Fruit fly (Drosophila melanogaster): ENCODE measurements around the gene CG11122.

Gene CG11122

dm6 chrX:11154511-11155197 is 30.1 kb upstream of the CG11122 start (continued):
- TF ChIP-seq YL-1 (GFP tag; optimal IDR thresholded peaks at IDR 0.05) (peak; percentile 40), ind (GFP tag; optimal IDR thresholded peaks at IDR 0.05) (no peak), CG3065 (GFP tag; optimal IDR thresholded peaks at IDR 0.05) (no peak), sd (tag; optimal IDR thresholded peaks at IDR 0.05) (no peak), tll (GFP tag; optimal IDR thresholded peaks at IDR 0.05) (peak in 1 of 2 experiments; percentile 71), CG4820 (GFP tag; optimal IDR thresholded peaks at IDR 0.05) (no peak), CrebB (tag; optimal IDR thresholded peaks at IDR 0.05) (no peak), H15 (GFP tag; IDR thresholded peaks at IDR 0.05) (no peak), CG13123 (GFP tag; optimal IDR thresholded peaks at IDR 0.05) (no peak), Hr51 (GFP tag; optimal IDR thresholded peaks at IDR 0.05) (no peak), CG9609 (GFP tag; optimal IDR thresholded peaks at IDR 0.05) (no peak), CG4617 (GFP tag; optimal IDR thresholded peaks at IDR 0.05; ENCODE audit: borderline replicate concordance) (peak; percentile 30), kah (GFP tag; optimal IDR thresholded peaks at IDR 0.05) (peak; percentile 9), TFAM (GFP tag; optimal IDR thresholded peaks at IDR 0.05) (no peak), pb (GFP tag; optimal IDR thresholded peaks at IDR 0.05) (no peak), ftz-f1 (GFP tag; optimal IDR thresholded peaks at IDR 0.05) (no peak), CG9727 (GFP tag; optimal IDR thresholded peaks at IDR 0.05) (no peak), bsh (GFP tag; optimal IDR thresholded peaks at IDR 0.05) (no peak), abd-A (tag; optimal IDR thresholded peaks at IDR 0.05) (no peak), Chrac-16 (GFP tag; optimal IDR thresholded peaks at IDR 0.05) (no peak), CG6854 (GFP tag; optimal IDR thresholded peaks at IDR 0.05) (no peak), CG8281 (tag; optimal IDR thresholded peaks at IDR 0.05) (no peak), Aef1 (GFP tag; IDR thresholded peaks at IDR 0.05) (0 out of 3 replicates have a peak, but pooled peaks have one; percentile 39), CG14014 (GFP tag; IDR thresholded peaks at IDR 0.05) (no peak), Trl (optimal IDR thresholded peaks at IDR 0.05) (peak; percentile 79 to 86), Trl (GFP tag; optimal IDR thresholded peaks at IDR 0.05) (no peak), C15 (GFP tag; IDR thresholded peaks at IDR 0.05) (no peak), CG10462 (GFP tag; optimal IDR thresholded peaks at IDR 0.05) (no peak), CG17385 (GFP tag; optimal IDR thresholded peaks at IDR 0.05) (peak; percentile 70), lola (GFP tag; optimal IDR thresholded peaks at IDR 0.05) (no peak), CoRest (tag; optimal IDR thresholded peaks at IDR 0.05) (no peak), az2 (GFP tag; optimal IDR thresholded peaks at IDR 0.05) (no peak), CG11696 (GFP tag; IDR thresholded peaks at IDR 0.05) (no peak), CG9876 (GFP tag; optimal IDR thresholded peaks at IDR 0.05) (no peak), Camta (GFP tag; optimal IDR thresholded peaks at IDR 0.05) (no peak), CG12769 (tag; optimal IDR thresholded peaks at IDR 0.05) (peak; percentile 72), Bgb (GFP tag; IDR thresholded peaks at IDR 0.05; ENCODE audit: partially characterized antibody) (no peak), Hand (GFP tag; optimal IDR thresholded peaks at IDR 0.05) (no peak), CG3163 (GFP tag; optimal IDR thresholded peaks at IDR 0.05) (no peak), usp (GFP tag; optimal IDR thresholded peaks at IDR 0.05) (no peak), fd102C (GFP tag; optimal IDR thresholded peaks at IDR 0.05) (no peak), CHES-1-like (GFP tag; optimal IDR thresholded peaks at IDR 0.05) (no peak), CG42726 (GFP tag; IDR thresholded peaks at IDR 0.05; ENCODE audit: partially characterized antibody) (no peak), CG2678 (tag; optimal IDR thresholded peaks at IDR 0.05) (no peak), Dbx (GFP tag; IDR thresholded peaks at IDR 0.05) (no peak), croc (GFP tag; conservative IDR thresholded peaks at IDR 0.05) (no peak), cas (GFP tag; IDR thresholded peaks at IDR 0.05) (no peak), CG8765 (GFP tag; IDR thresholded peaks at IDR 0.05) (no peak), CG30020 (tag; optimal IDR thresholded peaks at IDR 0.05) (no peak), otp (GFP tag; IDR thresholded peaks at IDR 0.05) (no peak)

Data from whole organism, embryonic.